Fruit fly (Drosophila melanogaster): ENCODE results near the gene CG34124.

CG34124 gene

dm6 chr2L:5000919-5001581, 42.8 kb downstream of the CG34124 start (continued):
- TF ChIP-seq slbo (GFP tag; IDR thresholded peaks at IDR 0.05) (peak; percentile 67), Med (GFP tag) (peak; percentile 69), Taf1 (GFP tag; IDR thresholded peaks at IDR 0.05) (peak; percentile 52), CG10267 (tag; optimal IDR thresholded peaks at IDR 0.05) (no peak), CG10959 (GFP tag; IDR thresholded peaks at IDR 0.05) (peak; percentile 29), NFAT (GFP tag; IDR thresholded peaks at IDR 0.05) (peak; percentile 35), stwl (tag; optimal IDR thresholded peaks at IDR 0.05) (peak; percentile 24), CG14050 (GFP tag; IDR thresholded peaks at IDR 0.05) (peak; percentile 19; the same call in 2 of the 3 replicates), lola (GFP tag; optimal IDR thresholded peaks at IDR 0.05) (peak in 1 of 3 experiments; percentile 55), klu (GFP tag; IDR thresholded peaks at IDR 0.05) (0 out of 2 replicates have a peak, but pooled peaks have one; percentile 5), CG10543 (GFP tag; optimal IDR thresholded peaks at IDR 0.05) (peak; percentile 64), gem (tag; optimal IDR thresholded peaks at IDR 0.05) (no peak), CG11504 (tag; optimal IDR thresholded peaks at IDR 0.05) (no peak), amos (GFP tag; IDR thresholded peaks at IDR 0.05; ENCODE audit: partially characterized antibody) (peak; percentile 30; the same call in 1 of the 2 replicates), CG8924 (tag; optimal IDR thresholded peaks at IDR 0.05) (no peak), nerfin-2 (GFP tag; IDR thresholded peaks at IDR 0.05; ENCODE audit: partially characterized antibody) (0 out of 2 replicates have a peak, but pooled peaks have one; percentile 41), E2f1 (GFP tag; IDR thresholded peaks at IDR 0.05) (peak; percentile 28), CG12659 (GFP tag; optimal IDR thresholded peaks at IDR 0.05) (no peak), Antp (GFP tag; optimal IDR thresholded peaks at IDR 0.05) (peak; percentile 48), Abd-B (GFP tag; optimal IDR thresholded peaks at IDR 0.05) (peak; percentile 72), CG10321 (GFP tag; IDR thresholded peaks at IDR 0.05) (peak; percentile 75), CG34422 (GFP tag; IDR thresholded peaks at IDR 0.05) (peak; percentile 59; the same call in 1 of the 3 replicates), CG11085 (GFP tag; IDR thresholded peaks at IDR 0.05) (peak; percentile 51), CG7928 (GFP tag; optimal IDR thresholded peaks at IDR 0.05) (no peak)

- TF ChIP-seq Trl (optimal IDR thresholded peaks at IDR 0.05) (peak in 1 of 2 experiments; percentile 3), Trl (GFP tag; optimal IDR thresholded peaks at IDR 0.05) (no peak), phol (tag; optimal IDR thresholded peaks at IDR 0.05) (no peak), Asciz (GFP tag; optimal IDR thresholded peaks at IDR 0.05) (no peak), GATAe (GFP tag; conservative IDR thresholded peaks at IDR 0.05) (no peak), Neu2 (GFP tag; optimal IDR thresholded peaks at IDR 0.05; ENCODE audit: borderline replicate concordance) (no peak), CG11093 (GFP tag; IDR thresholded peaks at IDR 0.05) (no peak), E2f1 (GFP tag; IDR thresholded peaks at IDR 0.05) (no peak), CG30403 (GFP tag; optimal IDR thresholded peaks at IDR 0.05) (no peak), exex (tag; optimal IDR thresholded peaks at IDR 0.05) (peak; percentile 21), CG8924 (tag; optimal IDR thresholded peaks at IDR 0.05) (no peak)
Measured at dm6 chr2L:5001582-5001929, 43.3 kb downstream of the CG34124 start.

dm6 chr2L:5002031-5002430, 43.8 kb downstream of the CG34124 start:
- TF ChIP-seq slbo (GFP tag; IDR thresholded peaks at IDR 0.05) (0 out of 2 replicates have a peak, but pooled peaks have one; percentile 5), CG6654 (GFP tag; optimal IDR thresholded peaks at IDR 0.05) (peak; percentile 92), wdn (GFP tag; IDR thresholded peaks at IDR 0.05) (0 out of 2 replicates have a peak, but pooled peaks have one; percentile 17), Med (GFP tag) (peak; percentile 40), cad (GFP tag; optimal IDR thresholded peaks at IDR 0.05) (peak; percentile 33), CG10147 (GFP tag; optimal IDR thresholded peaks at IDR 0.05) (no peak), CkIIα-i1 (GFP tag; IDR thresholded peaks at IDR 0.05) (no peak), toy (GFP tag; IDR thresholded peaks at IDR 0.05) (peak; percentile 41; the same call in 1 of the 2 replicates)

Data from whole organism, embryonic.